Worm (Caenorhabditis elegans) whole organism, midembryonic: Measurements from ENCODE around the gene srbc-55.

Experiments used
- T22C8.4 ChIP-seq: fragments of 200-800 bp; sonication (Bioruptor generic); IDR thresholded peaks from 2 replicates; pipeline ENCODE4 v1.3.6; 2022; ENCODE audit warnings: missing genetic modification characterization, missing compliant biosample characterization
- cog-1 ChIP-seq: sonication (generic microtip); optimal IDR thresholded peaks from 2 replicates; lab custom pipeline; 2016; ENCODE audit warnings: missing genetic modification characterization, missing compliant biosample characterization
- flt-1 ChIP-seq: fragments of 200-800 bp; sonication (Bioruptor generic); IDR thresholded peaks from 2 replicates; pipeline ENCODE4 v1.3.6; 2022; ENCODE audit warnings: missing genetic modification characterization, missing compliant biosample characterization
- klf-2 ChIP-seq: fragments of 200-800 bp; sonication (Bioruptor generic); conservative IDR thresholded peaks from 2 replicates; pipeline ENCODE4 v1.3.6; 2022; ENCODE audit warnings: missing genetic modification reagents, missing genetic modification characterization, missing compliant biosample characterization
- med-1 ChIP-seq: sonication (generic microtip); optimal IDR thresholded peaks from 2 replicates; lab custom pipeline; 2017; ENCODE audit warnings: missing genetic modification characterization, mild to moderate bottlenecking, missing compliant biosample characterization, antibody characterized with exemption, missing genetic modification reagents; ENCODE audit not compliant: insufficient read depth
- ref-1 ChIP-seq: fragments of 200-800 bp; sonication (Bioruptor generic); conservative IDR thresholded peaks from 2 replicates; pipeline ENCODE4 v1.3.6; 2022; ENCODE audit warnings: missing genetic modification reagents, missing genetic modification characterization, missing compliant biosample characterization
- tab-1 ChIP-seq: fragments of 200-800 bp; sonication (Bioruptor generic); IDR thresholded peaks from 2 replicates; pipeline ENCODE4 v1.3.6; 2022; ENCODE audit warnings: missing genetic modification characterization, missing compliant biosample characterization
- ztf-23 ChIP-seq: fragments of 200-800 bp; sonication (Bioruptor generic); IDR thresholded peaks from 2 replicates; pipeline ENCODE4 v1.3.6; 2022; ENCODE audit warnings: missing genetic modification reagents, missing genetic modification characterization, missing compliant biosample characterization
- ztf-29 ChIP-seq: fragments of 200-800 bp; sonication (Bioruptor generic); IDR thresholded peaks from 2 replicates; pipeline ENCODE4 v1.3.6; 2022; ENCODE audit warnings: missing genetic modification reagents, missing genetic modification characterization, missing compliant biosample characterization

ce11 chrV:15796087-15796486, 33.7 kb downstream of the srbc-55 start, which contains the start of gene nhr-223:
- TF ChIP-seq med-1, result no peak
- no peak for TF ChIP-seq ztf-29
- no peak for TF ChIP-seq klf-2 (GFP tag; lab: Robert Waterston, UW)
- no peak for TF ChIP-seq T22C8.4 (GFP tag; lab: Robert Waterston, UW)
- no peak for TF ChIP-seq cog-1 (tag; lab: Kevin White, UChicago)
- TF ChIP-seq ztf-23 (GFP tag; lab: Robert Waterston, UW), result no peak
- TF ChIP-seq tab-1, result no peak
- no peak for TF ChIP-seq flt-1 (GFP tag; lab: Robert Waterston, UW)
- TF ChIP-seq ref-1 (GFP tag; lab: Robert Waterston, UW), result no peak
